Worm (Caenorhabditis elegans) whole organism, L1 larva: ENCODE results near the gene Y110A2AL.9.
A peak's percentile ranks its signal among the peaks of the same experiment; 100 is the strongest.

Experiments used
- aly-2 ChIP-seq: fragments of 150-350 bp; optimal IDR thresholded peaks from 2 replicates; lab custom pipeline; 2014; ENCODE audit warnings: missing biosample characterization, missing genetic modification characterization
- egl-27 ChIP-seq, 2 experiments: fragments of 150-350 bp in 1 of 2; sonication (generic microtip); optimal IDR thresholded peaks; 3 replicates each; lab custom pipeline; 2017 to 2018; ENCODE audit warnings: missing biosample characterization in 2 of 2, missing genetic modification characterization in 2 of 2, missing genetic modification reagents in 2 of 2
- elt-2 ChIP-seq: sonication (generic microtip); optimal IDR thresholded peaks from 2 replicates; lab custom pipeline; 2016; ENCODE audit warnings: missing genetic modification characterization, mild to moderate bottlenecking, inconsistent platforms, missing compliant biosample characterization, missing genetic modification reagents
- elt-3 ChIP-seq, 6 experiments: fragments of 150-350 bp in 1 of 6; sonication (generic microtip); optimal IDR thresholded peaks; 2 replicates each; lab custom pipeline; 2017 to 2018; ENCODE audit warnings: missing biosample characterization in 6 of 6, missing genetic modification characterization in 6 of 6, inconsistent platforms in 1 of 6
- hpl-2 ChIP-seq: fragments of 150-350 bp; optimal IDR thresholded peaks from 2 replicates; lab custom pipeline; 2014; ENCODE audit warnings: missing biosample characterization, missing genetic modification reagents, missing genetic modification characterization
- mep-1 ChIP-seq: fragments of 150-350 bp; optimal IDR thresholded peaks from 2 replicates; lab custom pipeline; 2014; ENCODE audit warnings: missing biosample characterization, missing genetic modification characterization
- rnt-1 ChIP-seq: sonication (generic microtip); optimal IDR thresholded peaks from 2 replicates; lab custom pipeline; 2016; ENCODE audit warnings: mild to moderate bottlenecking, missing genetic modification characterization, moderate library complexity, missing compliant biosample characterization
- snu-23 ChIP-seq: sonication (generic microtip); optimal IDR thresholded peaks from 2 replicates; lab custom pipeline; 2016; ENCODE audit warnings: missing genetic modification characterization, missing compliant biosample characterization
- sptf-1 ChIP-seq: fragments of 150-350 bp; optimal IDR thresholded peaks from 2 replicates; lab custom pipeline; 2014; ENCODE audit warnings: missing biosample characterization, missing genetic modification characterization

DNA sequence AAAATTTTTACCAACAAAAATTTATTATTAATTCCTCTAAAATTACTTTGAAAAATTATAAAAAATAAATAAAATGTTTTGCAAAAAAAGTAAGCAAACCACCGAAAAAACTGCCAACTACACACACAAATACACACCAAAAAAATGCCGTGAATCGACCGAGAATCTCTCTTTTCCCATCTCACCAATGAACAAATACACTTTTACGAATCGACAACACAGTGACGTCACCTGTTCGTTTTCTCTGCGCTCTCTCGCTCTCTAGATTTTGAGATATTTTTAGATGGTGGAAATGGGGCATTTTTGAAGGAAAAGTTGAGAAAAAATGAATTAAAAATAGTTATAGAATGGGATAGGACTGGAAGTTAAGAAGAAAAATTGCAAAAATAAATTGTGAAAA lies 34.3 kb downstream of the Y110A2AL.9 start:
- peak; percentile 41 for TF ChIP-seq rnt-1 (tag; lab: Kevin White, UChicago)
- TF ChIP-seq elt-2 (tag; lab: Kevin White, UChicago) = no peak
- peak in 1 of 6 experiments; percentile 38 for TF ChIP-seq elt-3 (tag; optimal IDR thresholded peaks at IDR 0.05; lab: Kevin White, UChicago)
- TF ChIP-seq sptf-1 = no peak
- peak; percentile 48 for TF ChIP-seq mep-1
- TF ChIP-seq egl-27 (tag; optimal IDR thresholded peaks at IDR 0.05; lab: Kevin White, UChicago) = no peak
- TF ChIP-seq snu-23 (GFP tag; lab: Kevin White, UChicago) = peak; percentile 33
- no peak for TF ChIP-seq hpl-2
- no peak for TF ChIP-seq aly-2 (tag; lab: Kevin White, UChicago)
